Worm (Caenorhabditis elegans): ENCODE data around the gene mod-1.

mod-1 gene

ce11 chrV:8922781-8923180 lies 8.9 kb upstream of the mod-1 start, which contains the start of gene ttr-47 (continued):
- no peak for TF ChIP-seq nhr-11 (tag; optimal IDR thresholded peaks at IDR 0.05)
- TF ChIP-seq mml-1 (tag; optimal IDR thresholded peaks at IDR 0.05), result no peak
- no peak for TF ChIP-seq fos-1 (tag; optimal IDR thresholded peaks at IDR 0.05)
- TF ChIP-seq ceh-82 (tag; optimal IDR thresholded peaks at IDR 0.05), result no peak
- no peak for TF ChIP-seq jun-1 (tag; optimal IDR thresholded peaks at IDR 0.05)
- no peak for TF ChIP-seq daf-12 (tag; optimal IDR thresholded peaks at IDR 0.05)
- no peak for TF ChIP-seq mdl-1 (tag; optimal IDR thresholded peaks at IDR 0.05)
- TF ChIP-seq unc-62 (GFP tag; optimal IDR thresholded peaks at IDR 0.05), result no peak
- TF ChIP-seq unc-39 (tag; optimal IDR thresholded peaks at IDR 0.05), result no peak
- no peak for TF ChIP-seq eor-1 (tag; optimal IDR thresholded peaks at IDR 0.05)
- TF ChIP-seq nhr-77 (tag; optimal IDR thresholded peaks at IDR 0.05), result no peak
- TF ChIP-seq skn-1 (tag; optimal IDR thresholded peaks at IDR 0.05), result no peak
- no peak for TF ChIP-seq fkh-2 (tag; optimal IDR thresholded peaks at IDR 0.05)
- peak; percentile 65 for TF ChIP-seq elt-2 (tag; optimal IDR thresholded peaks at IDR 0.05)

- no peak for TF ChIP-seq nhr-12 (tag; optimal IDR thresholded peaks at IDR 0.05)
- no peak for TF ChIP-seq R02D3.7 (tag; optimal IDR thresholded peaks at IDR 0.05)
- TF ChIP-seq nhr-11 (tag; optimal IDR thresholded peaks at IDR 0.05), result no peak
- no peak for TF ChIP-seq ama-1 (optimal IDR thresholded peaks at IDR 0.05)
- TF ChIP-seq egl-5 (tag; optimal IDR thresholded peaks at IDR 0.05), result no peak
- no peak for TF ChIP-seq unc-62 (GFP tag; optimal IDR thresholded peaks at IDR 0.05)
- no peak for TF ChIP-seq lin-39 (tag; optimal IDR thresholded peaks at IDR 0.05)
- TF ChIP-seq unc-39 (tag; optimal IDR thresholded peaks at IDR 0.05), result no peak
- no peak for TF ChIP-seq pqm-1 (tag; optimal IDR thresholded peaks at IDR 0.05)
- TF ChIP-seq ZK546.5 (tag; optimal IDR thresholded peaks at IDR 0.05), result no peak
- TF ChIP-seq ceh-16 (tag; optimal IDR thresholded peaks at IDR 0.05), result no peak
- TF ChIP-seq ztf-11 (tag; optimal IDR thresholded peaks at IDR 0.05), result no peak
- TF ChIP-seq elt-1 (tag; optimal IDR thresholded peaks at IDR 0.05), result no peak
- TF ChIP-seq jun-1 (tag; optimal IDR thresholded peaks at IDR 0.05), result no peak
- TF ChIP-seq egl-27 (tag; optimal IDR thresholded peaks at IDR 0.05), result no peak
- TF ChIP-seq sea-2 (GFP tag; optimal IDR thresholded peaks at IDR 0.05), result no peak
- TF ChIP-seq nhr-43 (tag; optimal IDR thresholded peaks at IDR 0.05; ENCODE audit: poor library complexity, severe bottlenecking), result no peak
- TF ChIP-seq skn-1 (tag; optimal IDR thresholded peaks at IDR 0.05), result no peak
Observed at ce11 chrV:8906896-8907295, 6.9 kb downstream of the mod-1 start, which contains the start of gene frpr-11. TSS of gene frpr-11 (plus strand) at chrV:8907196.

- TF ChIP-seq mml-1 (tag; optimal IDR thresholded peaks at IDR 0.05) (no peak), egl-27 (tag; optimal IDR thresholded peaks at IDR 0.05) (peak; percentile 28), ceh-9 (tag; optimal IDR thresholded peaks at IDR 0.05) (no peak), elt-2 (tag; optimal IDR thresholded peaks at IDR 0.05) (peak; percentile 93), egl-5 (tag; optimal IDR thresholded peaks at IDR 0.05) (no peak), pqm-1 (tag; optimal IDR thresholded peaks at IDR 0.05) (peak; percentile 87), aly-2 (tag; optimal IDR thresholded peaks at IDR 0.05) (no peak), pha-4 (tag; optimal IDR thresholded peaks at IDR 0.05) (peak; percentile 33), nhr-25 (tag; optimal IDR thresholded peaks at IDR 0.05) (no peak), ceh-82 (tag; optimal IDR thresholded peaks at IDR 0.05) (no peak), fos-1 (tag; optimal IDR thresholded peaks at IDR 0.05) (no peak)
Observed at ce11 chrV:8905656-8906055, 8.2 kb downstream of the mod-1 start.

ce11 chrV:8903916-8904315 lies 9.9 kb downstream of the mod-1 start:
- no peak for TF ChIP-seq ama-1 (optimal IDR thresholded peaks at IDR 0.05)
- TF ChIP-seq R02D3.7 (tag; optimal IDR thresholded peaks at IDR 0.05), result no peak
- TF ChIP-seq nhr-237 (tag; optimal IDR thresholded peaks at IDR 0.05), result no peak
- no peak for TF ChIP-seq pqm-1 (tag; optimal IDR thresholded peaks at IDR 0.05)
- TF ChIP-seq ceh-16 (tag; optimal IDR thresholded peaks at IDR 0.05), result no peak
- no peak for TF ChIP-seq hmg-11 (tag; optimal IDR thresholded peaks at IDR 0.05)
- no peak for TF ChIP-seq eor-1 (tag; optimal IDR thresholded peaks at IDR 0.05)
- no peak for TF ChIP-seq ceh-9 (tag; optimal IDR thresholded peaks at IDR 0.05)
- TF ChIP-seq unc-62 (GFP tag; optimal IDR thresholded peaks at IDR 0.05), result no peak
- no peak for TF ChIP-seq nhr-67 (tag; optimal IDR thresholded peaks at IDR 0.05)
- no peak for TF ChIP-seq nhr-43 (tag; optimal IDR thresholded peaks at IDR 0.05; ENCODE audit: poor library complexity, severe bottlenecking)
- TF ChIP-seq ztf-11 (tag; optimal IDR thresholded peaks at IDR 0.05), result no peak
- no peak for TF ChIP-seq ztf-4 (tag; optimal IDR thresholded peaks at IDR 0.05)
- TF ChIP-seq mdl-1 (tag; optimal IDR thresholded peaks at IDR 0.05), result no peak
- no peak for TF ChIP-seq nhr-23 (tag; optimal IDR thresholded peaks at IDR 0.05)
- TF ChIP-seq elt-2 (tag; optimal IDR thresholded peaks at IDR 0.05), result no peak
- no peak for TF ChIP-seq nhr-77 (tag; optimal IDR thresholded peaks at IDR 0.05)
- no peak for TF ChIP-seq skn-1 (tag; optimal IDR thresholded peaks at IDR 0.05)
- TF ChIP-seq nhr-11 (tag; optimal IDR thresholded peaks at IDR 0.05), result no peak

All from whole organism, L3 larva.